Fruit fly (Drosophila melanogaster) whole organism, embryonic: ENCODE results near the gene CG8042.

ENCODE experiments used
- CG10147 ChIP-seq: fragments of 200-800 bp; sonication (Bioruptor generic); optimal IDR thresholded peaks from 2 replicates; lab custom pipeline; 2019; ENCODE audit warnings: missing biosample characterization, mild to moderate bottlenecking, missing genetic modification characterization, moderate library complexity
- CG12299 ChIP-seq: fragments of 200-800 bp; sonication (Bioruptor generic); optimal IDR thresholded peaks from 2 replicates; lab custom pipeline; 2018; ENCODE audit warnings: missing biosample characterization, mild to moderate bottlenecking, missing genetic modification characterization
- CG13296 ChIP-seq: fragments of 200-800 bp; sonication (Bioruptor generic); optimal IDR thresholded peaks from 3 replicates; lab custom pipeline; 2018; ENCODE audit warnings: missing biosample characterization, mild to moderate bottlenecking, missing genetic modification characterization
- CG13894 ChIP-seq: fragments of 200-800 bp; sonication (Bioruptor generic); optimal IDR thresholded peaks from 3 replicates; lab custom pipeline; 2018; ENCODE audit warnings: missing biosample characterization, mild to moderate bottlenecking, missing genetic modification characterization, moderate library complexity
- CG15696 ChIP-seq: fragments of 200-800 bp; sonication (Bioruptor generic); optimal IDR thresholded peaks from 2 replicates; lab custom pipeline; 2019; ENCODE audit warnings: missing biosample characterization, mild to moderate bottlenecking, missing genetic modification characterization, moderate library complexity
- CG17361 ChIP-seq: fragments of 200-800 bp; sonication (Bioruptor generic); IDR thresholded peaks from 3 replicates; pipeline ENCODE4 v1.3.6; 2022; ENCODE audit warnings: missing biosample characterization, missing genetic modification characterization
- CG17829 ChIP-seq: fragments of 200-800 bp; optimal IDR thresholded peaks from 2 replicates; lab custom pipeline; 2019; ENCODE audit warnings: missing biosample characterization, mild to moderate bottlenecking, missing genetic modification characterization, moderate library complexity
- CG2199 ChIP-seq: fragments of 200-800 bp; sonication (Bioruptor generic); IDR thresholded peaks from 3 replicates; pipeline ENCODE4 v1.3.6; 2022; ENCODE audit warnings: missing biosample characterization, missing genetic modification characterization
- CG2678 ChIP-seq: fragments of 200-800 bp; sonication (Bioruptor generic); optimal IDR thresholded peaks from 3 replicates; lab custom pipeline; 2019; ENCODE audit warnings: missing biosample characterization, mild to moderate bottlenecking, missing genetic modification characterization, moderate library complexity
- CG30403 ChIP-seq: fragments of 200-800 bp; sonication (Bioruptor generic); optimal IDR thresholded peaks from 3 replicates; lab custom pipeline; 2016; ENCODE audit warnings: missing biosample characterization, missing genetic modification characterization
- CG32532 ChIP-seq: fragments of 200-800 bp; sonication (Bioruptor generic); IDR thresholded peaks from 2 replicates; pipeline ENCODE4 v1.3.6; 2022; ENCODE audit warnings: missing biosample characterization, missing genetic modification characterization
- CG32772 ChIP-seq: fragments of 200-800 bp; sonication (Bioruptor generic); IDR thresholded peaks from 2 replicates; pipeline ENCODE4 v1.3.6; 2022; ENCODE audit warnings: missing biosample characterization, missing genetic modification characterization
- CG3407 ChIP-seq: fragments of 200-800 bp; sonication (Bioruptor generic); optimal IDR thresholded peaks from 2 replicates; lab custom pipeline; 2018; ENCODE audit warnings: missing biosample characterization, mild to moderate bottlenecking, missing genetic modification characterization
- CG6683 ChIP-seq: fragments of 200-800 bp; sonication (Bioruptor generic); optimal IDR thresholded peaks from 2 replicates; lab custom pipeline; 2017; ENCODE audit warnings: missing biosample characterization, mild to moderate bottlenecking, missing genetic modification characterization, missing genetic modification reagents
- CG7372 ChIP-seq: fragments of 200-800 bp; sonication (Bioruptor generic); IDR thresholded peaks from 2 replicates; pipeline ENCODE4 v1.3.6; 2022; ENCODE audit warnings: missing biosample characterization, missing genetic modification characterization
- CG8290 ChIP-seq, 3 experiments: fragments of 200-800 bp; sonication (Bioruptor generic); optimal IDR thresholded peaks; 2 replicates each; lab custom pipeline; 2016 to 2019; ENCODE audit warnings: missing biosample characterization in 3 of 3, missing genetic modification characterization in 3 of 3, mild to moderate bottlenecking in 2 of 3, moderate library complexity in 1 of 3
- CG8359 ChIP-seq: fragments of 200-800 bp; sonication (Bioruptor generic); optimal IDR thresholded peaks from 2 replicates; lab custom pipeline; 2017; ENCODE audit warnings: missing biosample characterization, mild to moderate bottlenecking, missing genetic modification characterization, borderline replicate concordance
- CTCF ChIP-seq: fragments of 200-800 bp; sonication (Bioruptor generic); optimal IDR thresholded peaks from 2 replicates; lab custom pipeline; 2017; ENCODE audit warnings: missing biosample characterization, mild to moderate bottlenecking, missing genetic modification characterization, moderate library complexity
- Camta ChIP-seq: fragments of 200-800 bp; sonication (Bioruptor generic); optimal IDR thresholded peaks from 2 replicates; lab custom pipeline; 2016; ENCODE audit warnings: missing biosample characterization, missing genetic modification characterization
- D ChIP-seq, 2 experiments: fragments of 200-800 bp in 1 of 2; fragments of >200 bp in 1 of 2; sonication (Bioruptor generic) in 1 of 2; optimal IDR thresholded peaks; 2 replicates in 1 of 2; 3 replicates in 1 of 2; lab custom pipeline; 2017; ENCODE audit warnings: mild to moderate bottlenecking in 1 of 2, missing biosample characterization in 1 of 2, missing genetic modification characterization in 1 of 2, missing genetic modification reagents in 1 of 2
- Deaf1 ChIP-seq: fragments of 200-800 bp; optimal IDR thresholded peaks from 3 replicates; lab custom pipeline; 2019; ENCODE audit warnings: missing biosample characterization, mild to moderate bottlenecking, missing genetic modification characterization, moderate library complexity
- Dref ChIP-seq: fragments of 200-800 bp; sonication (Bioruptor generic); IDR thresholded peaks from 2 replicates; pipeline ENCODE4 v1.3.6; 2022; ENCODE audit warnings: missing biosample characterization, missing genetic modification characterization
- Fer3 ChIP-seq: fragments of 200-800 bp; sonication (Bioruptor generic); optimal IDR thresholded peaks from 2 replicates; lab custom pipeline; 2018; ENCODE audit warnings: missing biosample characterization, mild to moderate bottlenecking, missing genetic modification characterization, moderate library complexity
- Hand ChIP-seq: fragments of 200-800 bp; sonication (Bioruptor generic); optimal IDR thresholded peaks from 2 replicates; lab custom pipeline; 2017; ENCODE audit warnings: mild to moderate bottlenecking, missing biosample characterization, missing genetic modification reagents, missing genetic modification characterization
- Hr39 ChIP-seq: fragments of >200 bp; optimal IDR thresholded peaks from 2 replicates; lab custom pipeline; 2017
- Hr51 ChIP-seq, 2 experiments: fragments of 200-800 bp; sonication (Bioruptor generic); optimal IDR thresholded peaks; 2 replicates in 1 of 2; 3 replicates in 1 of 2; lab custom pipeline; 2016 to 2018; ENCODE audit warnings: missing biosample characterization in 2 of 2, missing genetic modification characterization in 2 of 2, mild to moderate bottlenecking in 1 of 2, moderate library complexity in 1 of 2
- Lim3 ChIP-seq: fragments of 200-800 bp; sonication (Bioruptor generic); IDR thresholded peaks from 2 replicates; pipeline ENCODE4 v1.3.6; 2022; ENCODE audit warnings: missing biosample characterization, missing genetic modification characterization
- Oaz ChIP-seq: fragments of 200-800 bp; sonication (Bioruptor generic); IDR thresholded peaks from 2 replicates; pipeline ENCODE4 v1.3.6; 2022; ENCODE audit warnings: missing biosample characterization, missing genetic modification characterization
- PHDP ChIP-seq: fragments of 200-800 bp; sonication (Bioruptor generic); optimal IDR thresholded peaks from 3 replicates; lab custom pipeline; 2018; ENCODE audit warnings: missing biosample characterization, mild to moderate bottlenecking, missing genetic modification characterization, moderate library complexity
- Rfx ChIP-seq: fragments of 200-800 bp; sonication (Bioruptor generic); IDR thresholded peaks from 2 replicates; pipeline ENCODE4 v1.3.6; 2022; ENCODE audit warnings: missing biosample characterization, missing genetic modification characterization
- Vsx1 ChIP-seq: fragments of 200-800 bp; sonication (Bioruptor generic); optimal IDR thresholded peaks from 2 replicates; lab custom pipeline; 2017; ENCODE audit warnings: missing biosample characterization, mild to moderate bottlenecking, missing genetic modification characterization, missing genetic modification reagents
- ap ChIP-seq: fragments of 200-800 bp; sonication (Bioruptor generic); IDR thresholded peaks from 2 replicates; pipeline ENCODE4 v1.3.6; 2022; ENCODE audit warnings: missing biosample characterization, missing genetic modification characterization
- chn ChIP-seq: fragments of 200-800 bp; sonication (Bioruptor generic); optimal IDR thresholded peaks from 2 replicates; lab custom pipeline; 2016; ENCODE audit warnings: missing biosample characterization, missing genetic modification characterization
- dan ChIP-seq: fragments of 200-800 bp; sonication (Bioruptor generic); IDR thresholded peaks from 2 replicates; pipeline ENCODE4 v1.3.6; 2022; ENCODE audit warnings: missing biosample characterization, missing genetic modification characterization
- danr ChIP-seq: fragments of 200-800 bp; sonication (Bioruptor generic); IDR thresholded peaks from 2 replicates; pipeline ENCODE4 v1.3.6; 2022; ENCODE audit warnings: missing biosample characterization, missing genetic modification characterization
- dati ChIP-seq: fragments of 200-800 bp; sonication (Bioruptor generic); IDR thresholded peaks from 2 replicates; pipeline ENCODE4 v1.3.6; 2022; ENCODE audit warnings: missing biosample characterization, missing genetic modification characterization
- dysf ChIP-seq: fragments of 200-800 bp; sonication (Bioruptor generic); IDR thresholded peaks from 3 replicates; pipeline ENCODE4 v1.3.6; 2022; ENCODE audit warnings: missing biosample characterization, missing genetic modification characterization
- fru ChIP-seq: fragments of >200 bp; optimal IDR thresholded peaks from 2 replicates; lab custom pipeline; 2017
- gem ChIP-seq: fragments of 200-800 bp; sonication (Bioruptor generic); optimal IDR thresholded peaks from 2 replicates; lab custom pipeline; 2019; ENCODE audit warnings: missing biosample characterization, mild to moderate bottlenecking, missing genetic modification characterization, moderate library complexity
- gfzf ChIP-seq: fragments of 200-800 bp; sonication (Bioruptor generic); optimal IDR thresholded peaks from 2 replicates; lab custom pipeline; 2016; ENCODE audit warnings: missing biosample characterization, mild to moderate bottlenecking, missing genetic modification characterization, moderate library complexity
- gt ChIP-seq: fragments of 200-800 bp; sonication (Bioruptor generic); IDR thresholded peaks from 2 replicates; pipeline ENCODE4 v1.3.6; 2022; ENCODE audit warnings: missing biosample characterization, missing genetic modification characterization
- jigr1 ChIP-seq: fragments of 200-800 bp; sonication (Bioruptor generic); IDR thresholded peaks from 3 replicates; pipeline ENCODE4 v1.3.6; 2022; ENCODE audit warnings: missing biosample characterization, missing genetic modification characterization
- lbe ChIP-seq: fragments of 200-800 bp; sonication (Bioruptor generic); optimal IDR thresholded peaks from 2 replicates; lab custom pipeline; 2016; ENCODE audit warnings: missing biosample characterization, mild to moderate bottlenecking, missing genetic modification characterization
- mirr ChIP-seq: fragments of 200-800 bp; sonication (Bioruptor generic); optimal IDR thresholded peaks from 3 replicates; lab custom pipeline; 2018; ENCODE audit warnings: missing biosample characterization, mild to moderate bottlenecking, missing genetic modification characterization
- org-1 ChIP-seq: fragments of 200-800 bp; sonication (Bioruptor generic); optimal IDR thresholded peaks from 2 replicates; lab custom pipeline; 2017; ENCODE audit warnings: missing biosample characterization, missing genetic modification characterization
- sens ChIP-seq: fragments of 200-800 bp; sonication (Bioruptor generic); peaks from one replicate; lab custom pipeline; 2016; ENCODE audit warnings: missing biosample characterization, missing genetic modification characterization
- yki ChIP-seq: fragments of >200 bp; optimal IDR thresholded peaks from 3 replicates; lab custom pipeline; 2018
- z ChIP-seq: fragments of 200-800 bp; sonication (Bioruptor generic); IDR thresholded peaks from 3 replicates; pipeline ENCODE4 v1.3.6; 2022; ENCODE audit warnings: missing biosample characterization, missing genetic modification characterization

The CG8042 gene

DNA sequence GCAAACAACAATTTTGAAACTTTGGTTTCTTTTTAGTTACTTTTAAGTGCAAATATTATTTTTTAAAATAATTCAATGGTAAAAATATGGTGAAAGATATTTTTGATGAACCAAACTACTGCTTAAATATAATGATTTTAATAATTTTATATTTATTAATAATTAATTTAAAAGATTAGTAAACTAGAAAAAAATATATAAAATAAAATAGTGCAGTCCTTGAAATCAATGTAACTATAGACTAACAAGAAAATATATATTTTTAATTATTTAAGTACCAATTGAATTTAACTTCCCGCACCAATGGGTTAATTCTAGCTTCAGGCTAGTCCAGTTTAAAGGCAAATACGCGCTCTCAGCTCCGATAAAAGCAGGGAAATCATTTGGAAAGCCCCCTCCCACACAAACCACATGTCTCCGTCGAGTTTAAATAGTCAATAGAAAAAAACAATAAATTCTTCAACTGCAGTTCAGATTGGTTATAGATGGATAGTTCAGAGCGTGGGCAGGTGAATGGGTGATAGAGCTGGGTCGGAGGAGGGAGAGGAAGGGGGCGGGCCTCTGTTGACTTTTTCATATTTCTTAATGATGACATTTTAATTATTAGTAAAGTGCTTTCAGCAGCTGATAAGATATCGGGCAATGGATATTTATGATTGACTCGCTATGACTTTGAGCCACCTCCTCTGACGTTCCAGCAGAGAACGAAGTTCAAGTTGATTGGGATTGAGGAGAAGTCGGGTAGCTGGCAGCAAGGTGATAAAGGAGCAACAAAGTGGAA is 12.6 kb downstream of the CG8042 start (continued):
- no peak for TF ChIP-seq CG2199 (GFP tag; lab: Robert Waterston, UW)
- TF ChIP-seq Hr39 (lab: Kevin White, UChicago) = no peak
- TF ChIP-seq CG17829 (tag; lab: Kevin White, UChicago) = peak; percentile 57
- peak; percentile 30 for TF ChIP-seq PHDP (tag; lab: Kevin White, UChicago)
- no peak for TF ChIP-seq ap (GFP tag; lab: Robert Waterston, UW)
- TF ChIP-seq Rfx = no peak
- TF ChIP-seq mirr (GFP tag; lab: Kevin White, UChicago) = peak; percentile 54
- peak; percentile 62 for TF ChIP-seq gem (tag; lab: Kevin White, UChicago)
- TF ChIP-seq Deaf1 = no peak
- no peak for TF ChIP-seq CG8290 (GFP tag; optimal IDR thresholded peaks at IDR 0.05; lab: Kevin White, UChicago)
- TF ChIP-seq CG8290 (tag; optimal IDR thresholded peaks at IDR 0.05; lab: Kevin White, UChicago) = no peak
- TF ChIP-seq Oaz (GFP tag; lab: Robert Waterston, UW) = no peak
- no peak for TF ChIP-seq CG10147 (GFP tag; lab: Kevin White, UChicago)
- no peak for TF ChIP-seq Fer3 (tag; lab: Kevin White, UChicago)
- no peak for TF ChIP-seq CG12299 (tag; lab: Kevin White, UChicago)
- peak; percentile 19 for TF ChIP-seq CG30403
- no peak for TF ChIP-seq dan (GFP tag; lab: Robert Waterston, UW)
- no peak for TF ChIP-seq dysf (GFP tag; lab: Robert Waterston, UW)
- TF ChIP-seq CG32532 (GFP tag; lab: Robert Waterston, UW) = 0 out of 2 replicates have a peak, but pooled peaks have one; percentile 15
- peak; percentile 71 for TF ChIP-seq sens (GFP tag; lab: Kevin White, UChicago)
- TF ChIP-seq gfzf (GFP tag; lab: Kevin White, UChicago) = no peak
- TF ChIP-seq CG6683 (GFP tag; lab: Kevin White, UChicago) = no peak
- TF ChIP-seq Dref (GFP tag; lab: Robert Waterston, UW) = no peak
- TF ChIP-seq fru (lab: Kevin White, UChicago) = no peak
- no peak for TF ChIP-seq CG8359
- TF ChIP-seq CG7372 (GFP tag; lab: Robert Waterston, UW) = no peak
- TF ChIP-seq CG3407 (GFP tag; lab: Kevin White, UChicago) = no peak
- no peak for TF ChIP-seq danr (GFP tag; lab: Robert Waterston, UW)
- TF ChIP-seq Lim3 (GFP tag; lab: Robert Waterston, UW) = peak; percentile 77; the same call in 1 of the 2 replicates
- TF ChIP-seq org-1 (GFP tag; lab: Kevin White, UChicago) = no peak
- no peak for TF ChIP-seq CG13296 (GFP tag; lab: Kevin White, UChicago)
- no peak for TF ChIP-seq gt (GFP tag; lab: Robert Waterston, UW)
- TF ChIP-seq dati (GFP tag; lab: Robert Waterston, UW) = no peak
- peak; percentile 19 for TF ChIP-seq CG15696 (tag; lab: Kevin White, UChicago)
- no peak for TF ChIP-seq Hand (GFP tag; lab: Kevin White, UChicago)
- no peak for TF ChIP-seq CG32772 (GFP tag; lab: Robert Waterston, UW)

- TF ChIP-seq jigr1 (GFP tag; lab: Robert Waterston, UW) (no peak), CG2678 (tag; lab: Kevin White, UChicago) (peak; percentile 66), CG17361 (GFP tag; lab: Robert Waterston, UW) (0 out of 3 replicates have a peak, but pooled peaks have one; percentile 26), Vsx1 (GFP tag; lab: Kevin White, UChicago) (peak; percentile 66), D (optimal IDR thresholded peaks at IDR 0.05; lab: Kevin White, UChicago) (no peak), D (GFP tag; optimal IDR thresholded peaks at IDR 0.05; lab: Kevin White, UChicago) (peak; percentile 20), Camta (GFP tag; lab: Kevin White, UChicago) (peak; percentile 43), yki (lab: Kevin White, UChicago) (no peak), z (0 out of 3 replicates have a peak, but pooled peaks have one; percentile 40), lbe (GFP tag; lab: Kevin White, UChicago) (peak; percentile 25), chn (GFP tag; lab: Kevin White, UChicago) (no peak), CG13894 (peak; percentile 65), CTCF (GFP tag; lab: Kevin White, UChicago) (peak; percentile 20), Hr51 (GFP tag; optimal IDR thresholded peaks at IDR 0.05; lab: Kevin White, UChicago) (peak in 1 of 2 experiments; percentile 27), CG3407 (GFP tag; lab: Kevin White, UChicago) (peak; percentile 51)
These were observed 13.8 kb downstream of the CG8042 start for dm6 chr3L:7960707-7961695.
